Fruit fly (Drosophila melanogaster): ENCODE measurements around the gene Rpp30.
A peak's percentile ranks its signal among the peaks of the same experiment; 100 is the strongest.

Rpp30 gene

DNA sequence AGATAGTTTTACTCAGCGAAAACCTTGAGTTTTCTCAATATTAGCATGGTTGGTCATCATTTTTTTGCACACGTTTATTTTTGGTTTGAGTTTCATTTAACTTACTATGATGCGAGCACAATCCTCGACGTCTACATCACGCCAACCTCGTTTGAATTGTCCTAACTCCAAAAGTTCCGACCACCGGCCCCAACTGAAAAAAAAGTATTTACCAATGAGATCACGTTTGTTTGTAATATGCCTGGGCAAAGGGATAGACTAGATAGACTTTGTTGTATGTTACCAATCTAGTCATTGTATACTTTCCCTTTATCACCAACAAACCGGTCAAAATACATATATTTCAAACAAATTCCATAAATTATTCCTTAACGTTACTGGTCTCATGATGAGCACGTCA lies 20.0 kb downstream of the Rpp30 start, which contains the start of gene CG13693:
Gene CG13693, plus strand, starts transcription at position 301 of the 400 bp plus-strand sequence.
- TF ChIP-seq rgr (GFP tag; optimal IDR thresholded peaks at IDR 0.05), result no peak
- TF ChIP-seq ey (GFP tag; optimal IDR thresholded peaks at IDR 0.05), result no peak
- no peak for TF ChIP-seq CrebA (GFP tag; optimal IDR thresholded peaks at IDR 0.05; ENCODE audit: borderline replicate concordance)
- no peak for TF ChIP-seq tai (GFP tag; optimal IDR thresholded peaks at IDR 0.05)
- no peak for TF ChIP-seq Abd-B (GFP tag; optimal IDR thresholded peaks at IDR 0.05)
- TF ChIP-seq brk (GFP tag; optimal IDR thresholded peaks at IDR 0.05), result no peak
- TF ChIP-seq psq (GFP tag; optimal IDR thresholded peaks at IDR 0.05), result no peak
- no peak for TF ChIP-seq N (GFP tag; optimal IDR thresholded peaks at IDR 0.05)
- no peak for TF ChIP-seq Jra (GFP tag; optimal IDR thresholded peaks at IDR 0.05)
- no peak for TF ChIP-seq Dfd (GFP tag; optimal IDR thresholded peaks at IDR 0.05)
- no peak for TF ChIP-seq dsf (GFP tag; optimal IDR thresholded peaks at IDR 0.05; ENCODE audit: borderline replicate concordance)

DNA sequence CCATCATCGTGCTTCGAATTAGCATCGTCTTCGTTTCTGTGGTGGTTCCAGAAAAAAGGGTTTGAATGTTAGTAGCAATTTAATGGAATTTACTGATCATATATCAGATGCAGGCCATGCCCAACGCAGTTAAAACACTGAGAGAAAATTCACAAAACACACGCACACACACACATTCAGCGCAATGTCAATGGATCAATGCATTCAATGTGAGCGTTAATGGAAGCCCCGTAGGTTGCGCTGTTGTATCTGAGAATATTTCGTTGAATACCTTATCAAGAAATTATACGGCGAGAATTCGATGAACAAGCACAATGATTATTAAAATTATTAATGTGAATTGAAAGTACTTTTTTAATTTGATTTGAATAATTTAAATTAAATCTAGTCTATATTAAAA lies 23.9 kb downstream of the Rpp30 start:
- TF ChIP-seq foxo (GFP tag; optimal IDR thresholded peaks at IDR 0.05) (no peak), Rel (GFP tag; optimal IDR thresholded peaks at IDR 0.05) (no peak), Rel (tag; optimal IDR thresholded peaks at IDR 0.05) (peak; percentile 76)

DNA sequence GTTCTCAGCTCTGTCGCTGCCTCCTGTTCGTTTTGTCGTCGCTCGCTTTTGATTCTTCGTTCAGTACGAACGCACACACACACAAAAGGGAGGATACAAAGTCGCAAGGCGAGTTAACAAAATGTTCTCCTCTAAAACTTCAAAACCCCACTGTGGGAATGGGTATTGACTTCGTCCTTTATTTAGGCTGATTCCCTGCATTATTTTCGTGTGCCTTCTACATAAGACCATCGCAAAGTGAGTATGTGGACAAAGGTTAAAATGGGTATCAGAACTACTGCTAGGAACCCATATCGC lies 26.8 kb downstream of the Rpp30 start:
- TF ChIP-seq psq (GFP tag; optimal IDR thresholded peaks at IDR 0.05) (no peak), Hr83 (GFP tag; optimal IDR thresholded peaks at IDR 0.05; ENCODE audit: poor library complexity, severe bottlenecking) (no peak), sv (GFP tag; optimal IDR thresholded peaks at IDR 0.05) (no peak)

DNA sequence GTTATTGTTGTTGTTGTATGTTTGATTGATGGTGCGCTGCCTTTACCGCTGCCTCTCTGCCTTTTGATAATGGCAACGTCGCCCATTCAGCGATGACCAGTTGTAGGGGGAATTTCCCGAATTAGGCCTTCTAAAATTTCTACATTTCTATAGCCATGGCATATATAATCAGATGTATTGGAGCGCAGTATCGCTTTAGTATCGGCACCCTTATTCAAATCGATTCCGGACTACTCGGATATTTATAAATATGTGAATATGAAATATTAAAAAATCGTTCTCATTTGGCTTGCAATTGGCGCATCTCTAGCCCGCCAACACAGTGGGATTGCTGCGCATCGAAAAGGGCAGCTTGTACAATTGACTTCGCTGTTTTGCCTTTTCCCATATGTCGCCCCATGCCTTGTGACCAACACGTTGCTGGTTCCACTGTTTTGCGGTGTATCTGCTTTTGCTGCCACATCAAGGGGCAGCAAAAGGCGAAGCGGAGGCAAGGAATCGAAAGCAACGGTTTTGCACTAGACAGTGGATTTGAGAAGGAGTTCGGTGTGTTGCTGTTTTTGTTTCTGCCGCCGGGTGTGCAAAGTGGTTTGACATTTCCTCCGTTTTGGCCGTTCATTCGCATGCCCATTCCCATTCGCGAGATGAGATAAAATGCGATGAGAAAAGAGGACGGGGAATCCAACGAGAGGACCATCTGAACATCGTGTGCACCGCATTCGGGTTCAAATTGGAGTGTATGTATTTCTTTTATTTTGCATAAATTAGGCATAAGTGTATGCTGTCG lies 27.4 kb downstream of the Rpp30 start:
- TF ChIP-seq CrebA (GFP tag; optimal IDR thresholded peaks at IDR 0.05; ENCODE audit: borderline replicate concordance) (no peak), Abd-B (GFP tag; optimal IDR thresholded peaks at IDR 0.05) (no peak), Vsx2 (GFP tag; optimal IDR thresholded peaks at IDR 0.05; ENCODE audit: partially characterized antibody) (no peak), brk (GFP tag; optimal IDR thresholded peaks at IDR 0.05) (peak; percentile 62), tai (GFP tag; optimal IDR thresholded peaks at IDR 0.05) (peak; percentile 52), Hnf4 (GFP tag; optimal IDR thresholded peaks at IDR 0.05) (peak; percentile 79), lola (GFP tag; optimal IDR thresholded peaks at IDR 0.05) (no peak), OdsH (GFP tag; optimal IDR thresholded peaks at IDR 0.05) (peak; percentile 84), Sp1 (GFP tag; optimal IDR thresholded peaks at IDR 0.05) (peak; percentile 87), dl (GFP tag; optimal IDR thresholded peaks at IDR 0.05; ENCODE audit: insufficient read depth in 1 of 2, partially characterized antibody in 2 of 2) (no peak), ey (GFP tag; optimal IDR thresholded peaks at IDR 0.05) (peak; percentile 87), CG9705 (GFP tag; optimal IDR thresholded peaks at IDR 0.05) (peak; percentile 71), Hr78 (GFP tag; optimal IDR thresholded peaks at IDR 0.05) (no peak), jim (GFP tag; optimal IDR thresholded peaks at IDR 0.05) (no peak), GATAd (GFP tag; optimal IDR thresholded peaks at IDR 0.05) (no peak), fru (GFP tag; optimal IDR thresholded peaks at IDR 0.05) (peak; percentile 92), Hr83 (GFP tag; optimal IDR thresholded peaks at IDR 0.05; ENCODE audit: poor library complexity, severe bottlenecking) (peak; percentile 47), HLH106 (tag; optimal IDR thresholded peaks at IDR 0.05) (peak; percentile 87), rgr (GFP tag; optimal IDR thresholded peaks at IDR 0.05) (peak; percentile 86), woc (GFP tag; optimal IDR thresholded peaks at IDR 0.05) (peak; percentile 96), dsf (GFP tag; optimal IDR thresholded peaks at IDR 0.05; ENCODE audit: borderline replicate concordance) (no peak), usp (GFP tag; optimal IDR thresholded peaks at IDR 0.05) (no peak), psq (GFP tag; optimal IDR thresholded peaks at IDR 0.05) (peak; percentile 94), N (GFP tag; optimal IDR thresholded peaks at IDR 0.05) (no peak), Rel (GFP tag; optimal IDR thresholded peaks at IDR 0.05) (no peak), Rel (tag; optimal IDR thresholded peaks at IDR 0.05) (peak; percentile 88), pan (optimal IDR thresholded peaks at IDR 0.05) (no peak), CG32264 (GFP tag; optimal IDR thresholded peaks at IDR 0.05) (peak; percentile 30), Mio (GFP tag; optimal IDR thresholded peaks at IDR 0.05) (no peak), foxo (GFP tag; optimal IDR thresholded peaks at IDR 0.05) (peak in 1 of 2 experiments; percentile 92), h (GFP tag; optimal IDR thresholded peaks at IDR 0.05) (peak; percentile 90), dmrt93B (GFP tag; optimal IDR thresholded peaks at IDR 0.05) (peak; percentile 58), Dif (GFP tag; optimal IDR thresholded peaks at IDR 0.05; ENCODE audit: partially characterized antibody) (peak; percentile 34), Dfd (GFP tag; optimal IDR thresholded peaks at IDR 0.05) (no peak), br (GFP tag; optimal IDR thresholded peaks at IDR 0.05) (peak; percentile 87), Jra (GFP tag; optimal IDR thresholded peaks at IDR 0.05) (peak; percentile 53), sage (GFP tag; optimal IDR thresholded peaks at IDR 0.05) (peak; percentile 73), sv (GFP tag; optimal IDR thresholded peaks at IDR 0.05) (peak; percentile 47), Myc (optimal IDR thresholded peaks at IDR 0.05) (peak; percentile 57)

Measured in whole organism, wandering third instar larva.